Worm (Caenorhabditis elegans): ENCODE results near the gene F38A1.15.

DNA sequence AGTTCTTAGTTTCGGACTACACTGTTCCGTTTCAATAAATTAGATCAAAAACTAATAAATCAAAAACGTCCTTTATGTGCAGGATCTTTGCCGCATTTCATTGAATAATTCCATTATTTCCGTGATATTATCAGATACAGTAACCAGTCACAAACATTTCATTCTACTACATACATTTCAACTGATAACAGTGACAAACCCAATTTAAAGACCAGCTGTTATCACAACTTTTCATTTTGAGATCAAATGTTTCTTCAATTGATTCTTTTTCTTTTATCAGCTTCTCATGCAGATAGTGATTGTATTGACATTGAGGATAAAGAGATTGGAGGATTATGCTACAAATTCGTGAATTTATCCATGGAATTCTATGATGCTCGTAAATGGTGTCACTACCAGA is 13.5 kb upstream of the F38A1.15 start, which contains the start of gene clec-168:
- TF ChIP-seq ama-1 (optimal IDR thresholded peaks at IDR 0.05) (no peak), nhr-11 (tag; optimal IDR thresholded peaks at IDR 0.05) (no peak), nhr-12 (tag; optimal IDR thresholded peaks at IDR 0.05) (no peak), fos-1 (tag; optimal IDR thresholded peaks at IDR 0.05) (peak; percentile 67), unc-62 (GFP tag; optimal IDR thresholded peaks at IDR 0.05) (no peak), unc-39 (tag; optimal IDR thresholded peaks at IDR 0.05) (no peak), lsy-2 (tag; optimal IDR thresholded peaks at IDR 0.05) (no peak)
